Worm (Caenorhabditis elegans) whole organism, midembryonic: Measurements from ENCODE around the gene Y34B4A.10.

ENCODE experiments used
- T22C8.4 ChIP-seq: fragments of 200-800 bp; sonication (Bioruptor generic); IDR thresholded peaks from 2 replicates; pipeline ENCODE4 v1.3.6; 2022; ENCODE audit warnings: missing genetic modification characterization, missing compliant biosample characterization
- cog-1 ChIP-seq: sonication (generic microtip); optimal IDR thresholded peaks from 2 replicates; lab custom pipeline; 2016; ENCODE audit warnings: missing genetic modification characterization, missing compliant biosample characterization
- flt-1 ChIP-seq: fragments of 200-800 bp; sonication (Bioruptor generic); IDR thresholded peaks from 2 replicates; pipeline ENCODE4 v1.3.6; 2022; ENCODE audit warnings: missing genetic modification characterization, missing compliant biosample characterization
- klf-2 ChIP-seq: fragments of 200-800 bp; sonication (Bioruptor generic); conservative IDR thresholded peaks from 2 replicates; pipeline ENCODE4 v1.3.6; 2022; ENCODE audit warnings: missing genetic modification reagents, missing genetic modification characterization, missing compliant biosample characterization
- med-1 ChIP-seq: sonication (generic microtip); optimal IDR thresholded peaks from 2 replicates; lab custom pipeline; 2017; ENCODE audit warnings: missing genetic modification characterization, mild to moderate bottlenecking, missing compliant biosample characterization, antibody characterized with exemption, missing genetic modification reagents; ENCODE audit not compliant: insufficient read depth
- ref-1 ChIP-seq: fragments of 200-800 bp; sonication (Bioruptor generic); conservative IDR thresholded peaks from 2 replicates; pipeline ENCODE4 v1.3.6; 2022; ENCODE audit warnings: missing genetic modification reagents, missing genetic modification characterization, missing compliant biosample characterization
- tab-1 ChIP-seq: fragments of 200-800 bp; sonication (Bioruptor generic); IDR thresholded peaks from 2 replicates; pipeline ENCODE4 v1.3.6; 2022; ENCODE audit warnings: missing genetic modification characterization, missing compliant biosample characterization
- ztf-23 ChIP-seq: fragments of 200-800 bp; sonication (Bioruptor generic); IDR thresholded peaks from 2 replicates; pipeline ENCODE4 v1.3.6; 2022; ENCODE audit warnings: missing genetic modification reagents, missing genetic modification characterization, missing compliant biosample characterization
- ztf-29 ChIP-seq: fragments of 200-800 bp; sonication (Bioruptor generic); IDR thresholded peaks from 2 replicates; pipeline ENCODE4 v1.3.6; 2022; ENCODE audit warnings: missing genetic modification reagents, missing genetic modification characterization, missing compliant biosample characterization

Gene Y34B4A.10

ce11 chrX:5297942-5298611 lies 48.4 kb downstream of the Y34B4A.10 start, which contains the start of gene ift-81:
Gene ift-81, plus strand, starts transcription at chrX:5298561.
- TF ChIP-seq ztf-29 (GFP tag; lab: Robert Waterston, UW) (no peak), med-1 (no peak), ztf-23 (GFP tag; lab: Robert Waterston, UW) (no peak), cog-1 (tag; lab: Kevin White, UChicago) (no peak), flt-1 (GFP tag; lab: Robert Waterston, UW) (no peak), T22C8.4 (no peak), ref-1 (GFP tag; lab: Robert Waterston, UW) (no peak), tab-1 (GFP tag; lab: Robert Waterston, UW) (no peak), klf-2 (GFP tag; lab: Robert Waterston, UW) (no peak)
